Fruit fly (Drosophila melanogaster): ENCODE data around the gene CG7115.
A peak's percentile ranks its signal among the peaks of the same experiment; 100 is the strongest.

Gene CG7115

DNA sequence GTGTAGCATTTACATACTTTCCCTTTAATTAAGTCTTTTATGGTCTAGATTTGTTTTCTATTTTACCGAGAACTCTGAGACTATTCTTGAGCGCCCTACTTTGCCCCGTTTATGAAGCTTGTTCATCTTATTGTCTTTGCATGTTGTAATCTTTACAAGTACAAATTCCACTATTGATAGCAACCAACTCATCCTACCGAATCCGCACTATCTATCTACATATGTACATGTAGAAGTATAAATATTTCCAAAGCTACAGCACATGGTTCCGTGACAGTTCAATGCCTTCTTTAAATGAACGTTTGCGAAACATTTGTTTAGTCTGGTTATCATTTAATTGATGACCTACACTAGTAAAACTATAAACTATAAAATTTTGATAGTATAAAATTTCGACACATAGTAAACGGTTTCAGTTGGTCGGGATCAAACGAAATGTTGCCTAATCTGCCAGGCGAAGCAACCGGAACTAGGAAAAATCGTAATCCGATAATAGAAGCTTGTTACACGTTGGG, 31.9 kb upstream of the CG7115 start (continued):
- TF ChIP-seq CG7357 (GFP tag; IDR thresholded peaks at IDR 0.05) (no peak), CG13287 (GFP tag; IDR thresholded peaks at IDR 0.05; ENCODE audit: partially characterized antibody) (no peak), gsb (GFP tag; IDR thresholded peaks at IDR 0.05) (no peak), lov (optimal IDR thresholded peaks at IDR 0.05) (no peak), lov (GFP tag; IDR thresholded peaks at IDR 0.05) (no peak), CG9609 (GFP tag; optimal IDR thresholded peaks at IDR 0.05) (no peak), kah (GFP tag; optimal IDR thresholded peaks at IDR 0.05) (peak; percentile 9)

dm6 chr2L:7790081-7790447, 30.9 kb upstream of the CG7115 start:
- TF ChIP-seq pnt (GFP tag; optimal IDR thresholded peaks at IDR 0.05) (no peak), Dbx (GFP tag; IDR thresholded peaks at IDR 0.05) (no peak), E2f2 (GFP tag; IDR thresholded peaks at IDR 0.05) (no peak), onecut (GFP tag; IDR thresholded peaks at IDR 0.05) (no peak), B-H2 (GFP tag; optimal IDR thresholded peaks at IDR 0.05) (no peak), eyg (GFP tag; optimal IDR thresholded peaks at IDR 0.05) (no peak), Pdp1 (GFP tag; optimal IDR thresholded peaks at IDR 0.05) (peak in 1 of 2 experiments; percentile 87), Oli (tag; optimal IDR thresholded peaks at IDR 0.05) (no peak), ci (GFP tag; IDR thresholded peaks at IDR 0.05) (no peak), sd (tag; optimal IDR thresholded peaks at IDR 0.05) (peak; percentile 19), CG33213 (GFP tag; optimal IDR thresholded peaks at IDR 0.05) (no peak), gt (GFP tag; IDR thresholded peaks at IDR 0.05) (no peak), Aef1 (GFP tag; IDR thresholded peaks at IDR 0.05) (no peak), CG2678 (tag; optimal IDR thresholded peaks at IDR 0.05) (no peak), Poxn (GFP tag; IDR thresholded peaks at IDR 0.05) (no peak), sr (GFP tag; IDR thresholded peaks at IDR 0.05) (no peak), dysf (GFP tag; IDR thresholded peaks at IDR 0.05) (no peak), amos (GFP tag; IDR thresholded peaks at IDR 0.05; ENCODE audit: partially characterized antibody) (no peak), Max (GFP tag; optimal IDR thresholded peaks at IDR 0.05) (no peak), CG4424 (GFP tag; optimal IDR thresholded peaks at IDR 0.05) (no peak), Hr78 (GFP tag; optimal IDR thresholded peaks at IDR 0.05) (peak in 1 of 2 experiments; percentile 74), Gsc (GFP tag; IDR thresholded peaks at IDR 0.05) (no peak), CG10959 (GFP tag; IDR thresholded peaks at IDR 0.05) (no peak), ssp (GFP tag; IDR thresholded peaks at IDR 0.05) (no peak), Opbp (GFP tag; IDR thresholded peaks at IDR 0.05; ENCODE audit: partially characterized antibody) (0 out of 3 replicates have a peak, but pooled peaks have one; percentile 37), CG30020 (tag; optimal IDR thresholded peaks at IDR 0.05) (no peak)

- TF ChIP-seq Dref (GFP tag; IDR thresholded peaks at IDR 0.05) (no peak), CG15269 (tag; optimal IDR thresholded peaks at IDR 0.05) (no peak), Fer1 (GFP tag; optimal IDR thresholded peaks at IDR 0.05) (peak; percentile 23), Gug (GFP tag; IDR thresholded peaks at IDR 0.05) (no peak), Blimp-1 (GFP tag; optimal IDR thresholded peaks at IDR 0.05) (no peak), Nf-YB (GFP tag; optimal IDR thresholded peaks at IDR 0.05) (no peak), tio (GFP tag; optimal IDR thresholded peaks at IDR 0.05) (no peak), Lim3 (GFP tag; IDR thresholded peaks at IDR 0.05) (no peak), cad (GFP tag; optimal IDR thresholded peaks at IDR 0.05) (no peak), CG10431 (GFP tag; optimal IDR thresholded peaks at IDR 0.05) (no peak), knrl (GFP tag; IDR thresholded peaks at IDR 0.05; ENCODE audit: partially characterized antibody) (no peak), CG12659 (GFP tag; optimal IDR thresholded peaks at IDR 0.05) (peak; percentile 18), Vsx1 (GFP tag; optimal IDR thresholded peaks at IDR 0.05) (peak; percentile 39), CG14860 (GFP tag; IDR thresholded peaks at IDR 0.05; ENCODE audit: partially characterized antibody) (no peak), crol (GFP tag; IDR thresholded peaks at IDR 0.05) (no peak), Gsc (GFP tag; IDR thresholded peaks at IDR 0.05) (no peak), Fer3 (tag; optimal IDR thresholded peaks at IDR 0.05) (no peak)
Observed at dm6 chr2L:7790448-7791355, 30.2 kb upstream of the CG7115 start, which contains the start of gene CG7149. TSS of gene CG7149 (minus strand) at chr2L:7790557.
